Worm (Caenorhabditis elegans) whole organism, L1 larva: ENCODE measurements around the gene clec-146.

Source experiments
- aha-1 ChIP-seq: fragments of 150-350 bp; optimal IDR thresholded peaks from 2 replicates; lab custom pipeline; 2014; ENCODE audit warnings: missing biosample characterization, missing genetic modification characterization
- ama-1 ChIP-seq: fragments of 150-350 bp; optimal IDR thresholded peaks from 2 replicates; lab custom pipeline; 2014
- ceh-88 ChIP-seq: fragments of 200-800 bp; sonication (Bioruptor generic); IDR thresholded peaks from 2 replicates; pipeline ENCODE4 v1.3.6; 2022; ENCODE audit warnings: missing genetic modification characterization, missing compliant biosample characterization
- hlh-4 ChIP-seq: sonication (generic microtip); optimal IDR thresholded peaks from 2 replicates; lab custom pipeline; 2016; ENCODE audit warnings: mild to moderate bottlenecking, missing genetic modification characterization, missing compliant biosample characterization
- jun-1 ChIP-seq: fragments of 150-350 bp; optimal IDR thresholded peaks from 2 replicates; lab custom pipeline; 2014; ENCODE audit warnings: missing biosample characterization, missing genetic modification reagents, missing genetic modification characterization
- lin-15B ChIP-seq: fragments of 150-350 bp; sonication (generic microtip); optimal IDR thresholded peaks from 3 replicates; lab custom pipeline; 2014; ENCODE audit warnings: missing biosample characterization, missing genetic modification characterization
- lin-39 ChIP-seq: fragments of 150-350 bp; optimal IDR thresholded peaks from 2 replicates; lab custom pipeline; 2014; ENCODE audit warnings: missing biosample characterization, missing genetic modification reagents, missing genetic modification characterization
- lsy-2 ChIP-seq, 2 experiments: fragments of 150-350 bp; optimal IDR thresholded peaks; 2 replicates each; lab custom pipeline; 2014; ENCODE audit warnings: missing biosample characterization in 2 of 2, missing genetic modification characterization in 2 of 2
- mep-1 ChIP-seq: fragments of 150-350 bp; optimal IDR thresholded peaks from 2 replicates; lab custom pipeline; 2014; ENCODE audit warnings: missing biosample characterization, missing genetic modification characterization
- nhr-237 ChIP-seq: fragments of 150-350 bp; optimal IDR thresholded peaks from 2 replicates; lab custom pipeline; 2014; ENCODE audit warnings: missing biosample characterization, missing genetic modification characterization
- nhr-71 ChIP-seq: sonication (generic microtip); optimal IDR thresholded peaks from 2 replicates; lab custom pipeline; 2016; ENCODE audit warnings: mild to moderate bottlenecking, missing genetic modification characterization, moderate library complexity, missing compliant biosample characterization
- nhr-76 ChIP-seq: sonication (generic microtip); optimal IDR thresholded peaks from 2 replicates; lab custom pipeline; 2017; ENCODE audit warnings: missing biosample characterization, missing genetic modification characterization
- skn-1 ChIP-seq: fragments of 150-350 bp; optimal IDR thresholded peaks from 2 replicates; lab custom pipeline; 2014; ENCODE audit warnings: missing biosample characterization, missing genetic modification characterization
- ztf-11 ChIP-seq, 2 experiments: sonication (generic microtip); optimal IDR thresholded peaks; 2 replicates each; lab custom pipeline; 2016 to 2017; ENCODE audit warnings: missing genetic modification characterization in 2 of 2, missing biosample characterization in 1 of 2, missing compliant biosample characterization in 1 of 2

DNA sequence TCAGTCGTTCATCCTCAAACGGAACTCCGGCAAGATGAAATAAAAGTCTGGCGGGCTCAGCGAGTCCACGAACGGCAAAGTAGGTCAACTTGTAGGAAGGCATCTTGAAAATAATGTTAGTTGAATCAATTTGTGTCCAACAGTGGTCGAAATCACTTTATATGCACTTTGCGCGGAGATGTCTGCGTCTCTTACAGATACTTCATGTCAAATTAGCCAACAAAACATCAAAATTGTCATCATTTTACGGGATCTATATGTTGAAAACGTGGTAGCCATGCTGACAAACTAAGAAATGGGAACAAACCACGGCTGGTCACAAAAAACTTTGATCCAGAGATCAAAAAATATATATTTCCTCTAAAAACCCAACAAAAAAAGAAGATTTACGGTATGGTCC, 24.2 kb upstream of the clec-146 start, which contains the start of gene gst-12:
- TF ChIP-seq nhr-237 (tag; lab: Kevin White, UChicago) (no peak), skn-1 (tag; lab: Kevin White, UChicago) (peak; percentile 86), hlh-4 (tag; lab: Kevin White, UChicago) (no peak), mep-1 (tag; lab: Kevin White, UChicago) (no peak), lsy-2 (tag; optimal IDR thresholded peaks at IDR 0.05; lab: Kevin White, UChicago) (no peak), ama-1 (no peak), nhr-71 (tag; lab: Kevin White, UChicago) (peak; percentile 29), ceh-88 (GFP tag; lab: Robert Waterston, UW) (no peak), lin-15B (tag; lab: Kevin White, UChicago) (no peak), aha-1 (tag; lab: Kevin White, UChicago) (no peak), lin-39 (tag; lab: Kevin White, UChicago) (no peak), jun-1 (tag; lab: Kevin White, UChicago) (no peak), nhr-76 (tag; lab: Kevin White, UChicago) (no peak), ztf-11 (tag; optimal IDR thresholded peaks at IDR 0.05; lab: Kevin White, UChicago) (no peak)
